Worm (Caenorhabditis elegans): Measurements from ENCODE around the gene F25B3.5.

The F25B3.5 gene

DNA sequence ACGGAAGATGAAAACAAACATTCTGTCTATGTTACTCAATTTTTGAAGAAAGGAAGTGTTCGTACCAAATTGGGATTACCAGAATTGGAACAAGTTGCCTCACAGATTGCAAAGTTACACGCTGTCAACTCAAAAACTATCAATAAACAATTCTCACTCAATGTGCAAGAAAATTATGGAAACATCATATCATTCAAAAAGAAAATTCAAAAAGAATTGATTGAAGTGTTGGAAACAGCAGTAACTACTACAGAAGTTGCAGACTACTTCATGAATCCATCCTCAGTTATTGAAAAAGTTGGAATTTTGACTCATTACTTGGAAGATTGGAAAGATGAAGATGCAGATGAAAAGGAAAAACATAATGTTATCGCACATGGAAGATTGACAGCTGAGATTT lies 42.1 kb downstream of the F25B3.5 start:
- TF ChIP-seq fos-1 (tag; optimal IDR thresholded peaks at IDR 0.05) (no peak), sma-3 (GFP tag; optimal IDR thresholded peaks at IDR 0.05) (no peak), nhr-237 (tag; optimal IDR thresholded peaks at IDR 0.05) (no peak), alr-1 (tag; optimal IDR thresholded peaks at IDR 0.05) (no peak), lin-39 (tag; optimal IDR thresholded peaks at IDR 0.05) (no peak), mdl-1 (tag; optimal IDR thresholded peaks at IDR 0.05) (no peak), lin-11 (tag; optimal IDR thresholded peaks at IDR 0.05) (no peak), crh-2 (tag; optimal IDR thresholded peaks at IDR 0.05) (no peak), ztf-4 (tag; optimal IDR thresholded peaks at IDR 0.05) (no peak), nhr-10 (tag; optimal IDR thresholded peaks at IDR 0.05) (no peak)

DNA sequence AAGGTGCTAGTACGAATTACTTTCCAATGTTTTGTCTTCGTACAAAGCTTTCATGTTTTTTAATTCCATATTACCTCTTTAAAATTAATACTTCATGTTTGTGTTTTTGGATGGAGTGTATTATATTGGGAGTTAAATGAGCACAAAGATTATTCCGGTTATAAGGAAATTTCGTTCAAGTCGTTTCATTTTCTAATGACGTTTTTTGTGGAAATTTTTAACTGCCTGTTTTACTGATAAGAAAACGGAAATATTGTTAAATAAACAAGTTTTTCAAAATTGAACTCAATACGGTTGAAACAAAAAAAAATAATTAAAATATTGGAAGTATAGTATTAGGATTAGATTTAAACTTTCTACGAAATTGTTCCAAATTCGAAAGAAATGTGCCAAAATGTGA lies 42.8 kb downstream of the F25B3.5 start:
- TF ChIP-seq zag-1 (tag; optimal IDR thresholded peaks at IDR 0.05) (no peak), fos-1 (tag; optimal IDR thresholded peaks at IDR 0.05) (peak; percentile 45)

- TF ChIP-seq unc-62 (GFP tag; optimal IDR thresholded peaks at IDR 0.05) (no peak), sma-9 (GFP tag; optimal IDR thresholded peaks at IDR 0.05) (peak; percentile 45), sma-9 (tag; optimal IDR thresholded peaks at IDR 0.05) (no peak), lin-11 (tag; optimal IDR thresholded peaks at IDR 0.05) (no peak), sem-4 (tag; optimal IDR thresholded peaks at IDR 0.05) (no peak), unc-55 (GFP tag; optimal IDR thresholded peaks at IDR 0.05) (no peak), elt-3 (tag; optimal IDR thresholded peaks at IDR 0.05) (no peak), mab-5 (tag; optimal IDR thresholded peaks at IDR 0.05) (no peak), mbf-1 (tag; optimal IDR thresholded peaks at IDR 0.05) (no peak), skn-1 (tag; optimal IDR thresholded peaks at IDR 0.05) (no peak), nhr-12 (tag; optimal IDR thresholded peaks at IDR 0.05) (no peak), nhr-77 (tag; optimal IDR thresholded peaks at IDR 0.05) (no peak), alr-1 (tag; optimal IDR thresholded peaks at IDR 0.05) (no peak), fos-1 (tag; optimal IDR thresholded peaks at IDR 0.05) (peak; percentile 88), Y55F3AM.14 (GFP tag; optimal IDR thresholded peaks at IDR 0.05) (no peak), nhr-6 (tag; optimal IDR thresholded peaks at IDR 0.05) (no peak), gmeb-1 (tag; optimal IDR thresholded peaks at IDR 0.05) (peak; percentile 3), ztf-1 (GFP tag; conservative IDR thresholded peaks at IDR 0.05) (no peak), unc-39 (tag; optimal IDR thresholded peaks at IDR 0.05) (no peak), lin-13 (GFP tag; optimal IDR thresholded peaks at IDR 0.05) (no peak), crh-2 (tag; optimal IDR thresholded peaks at IDR 0.05) (peak; percentile 17)
Observed at ce11 chrV:9526470-9526869, 43.6 kb downstream of the F25B3.5 start, which contains the start of gene C50F4.1. Gene C50F4.1 (plus strand): TSS chrV:9526793.

- TF ChIP-seq unc-62 (GFP tag; optimal IDR thresholded peaks at IDR 0.05), result no peak
- TF ChIP-seq R02D3.7 (tag; optimal IDR thresholded peaks at IDR 0.05), result no peak
- TF ChIP-seq egl-27 (tag; optimal IDR thresholded peaks at IDR 0.05), result no peak
- TF ChIP-seq lin-13 (GFP tag; optimal IDR thresholded peaks at IDR 0.05), result no peak
- TF ChIP-seq crh-2 (tag; optimal IDR thresholded peaks at IDR 0.05), result no peak
- TF ChIP-seq sem-4 (tag; optimal IDR thresholded peaks at IDR 0.05), result no peak
- TF ChIP-seq ceh-82 (tag; optimal IDR thresholded peaks at IDR 0.05), result no peak
- TF ChIP-seq elt-1 (tag; optimal IDR thresholded peaks at IDR 0.05), result no peak
- TF ChIP-seq lin-11 (tag; optimal IDR thresholded peaks at IDR 0.05), result no peak
- TF ChIP-seq mab-5 (tag; optimal IDR thresholded peaks at IDR 0.05), result no peak
- TF ChIP-seq skn-1 (tag; optimal IDR thresholded peaks at IDR 0.05), result no peak
- no peak for TF ChIP-seq nhr-25 (tag; optimal IDR thresholded peaks at IDR 0.05)
- no peak for TF ChIP-seq fos-1 (tag; optimal IDR thresholded peaks at IDR 0.05)
- no peak for TF ChIP-seq zag-1 (tag; optimal IDR thresholded peaks at IDR 0.05)
- TF ChIP-seq F13H6.1 (tag; optimal IDR thresholded peaks at IDR 0.05), result no peak
Observed at ce11 chrV:9524099-9524498, 46.0 kb downstream of the F25B3.5 start, which contains the start of gene C50F4.9. Gene C50F4.9 (minus strand): TSS chrV:9524199.

DNA sequence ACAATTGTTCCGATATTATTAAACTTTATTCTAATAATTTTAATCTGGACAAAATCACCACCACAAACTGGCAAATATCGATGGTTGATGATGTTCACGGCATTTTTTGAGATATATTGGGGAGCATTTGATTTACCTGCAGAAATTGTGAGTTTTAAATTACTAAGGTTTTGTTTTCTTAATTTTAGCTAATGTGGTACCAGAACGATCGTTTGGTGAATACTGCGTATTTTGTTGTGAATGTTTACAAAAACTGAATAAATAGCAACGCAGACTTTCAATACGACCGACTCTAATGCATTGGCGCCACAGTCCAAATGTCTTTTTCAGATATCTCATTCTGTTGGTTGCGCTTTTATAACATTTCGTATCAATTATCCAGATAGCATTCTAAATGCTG lies 48.4 kb downstream of the F25B3.5 start:
- TF ChIP-seq elt-1 (tag; optimal IDR thresholded peaks at IDR 0.05), result no peak
- TF ChIP-seq blmp-1 (tag; optimal IDR thresholded peaks at IDR 0.05; ENCODE audit: insufficient read depth), result no peak
- TF ChIP-seq gmeb-1 (tag; optimal IDR thresholded peaks at IDR 0.05), result no peak
- TF ChIP-seq R02D3.7 (tag; optimal IDR thresholded peaks at IDR 0.05), result no peak
- no peak for TF ChIP-seq ZK546.5 (tag; optimal IDR thresholded peaks at IDR 0.05)
- no peak for TF ChIP-seq nhr-23 (tag; optimal IDR thresholded peaks at IDR 0.05)
- TF ChIP-seq ceh-82 (tag; optimal IDR thresholded peaks at IDR 0.05), result no peak
- no peak for TF ChIP-seq egl-27 (tag; optimal IDR thresholded peaks at IDR 0.05)
- no peak for TF ChIP-seq nhr-25 (tag; optimal IDR thresholded peaks at IDR 0.05)
- no peak for TF ChIP-seq ztf-1 (GFP tag; conservative IDR thresholded peaks at IDR 0.05)
- TF ChIP-seq peb-1 (tag; optimal IDR thresholded peaks at IDR 0.05), result no peak
- TF ChIP-seq sma-9 (GFP tag; optimal IDR thresholded peaks at IDR 0.05), result no peak
- TF ChIP-seq sma-9 (tag; optimal IDR thresholded peaks at IDR 0.05), result no peak
- TF ChIP-seq fos-1 (tag; optimal IDR thresholded peaks at IDR 0.05), result no peak
- TF ChIP-seq C34F6.9 (tag; optimal IDR thresholded peaks at IDR 0.05), result no peak
